Worm (Caenorhabditis elegans) whole organism, young adult: ENCODE measurements around the gene ZC443.7.

ENCODE experiments used
- B0035.1 ChIP-seq: sonication (generic microtip); optimal IDR thresholded peaks from 2 replicates; lab custom pipeline; 2016; ENCODE audit warnings: missing genetic modification characterization, mild to moderate bottlenecking, missing compliant biosample characterization, missing genotype, missing genetic modification reagents
- B0336.3 ChIP-seq: fragments of 200-800 bp; sonication (Bioruptor generic); IDR thresholded peaks from 2 replicates; pipeline ENCODE4 v1.3.6; 2022; ENCODE audit warnings: missing genetic modification characterization, missing compliant biosample characterization
- C06A6.2 ChIP-seq: fragments of 200-800 bp; sonication (Bioruptor generic); conservative IDR thresholded peaks from 2 replicates; pipeline ENCODE4 v1.3.6; 2022; ENCODE audit warnings: missing genetic modification characterization, missing compliant biosample characterization
- C17E4.6 ChIP-seq: fragments of 200-800 bp; sonication (Bioruptor generic); IDR thresholded peaks from 2 replicates; pipeline ENCODE4 v1.3.6; 2022; ENCODE audit warnings: missing genetic modification reagents, missing genetic modification characterization, missing compliant biosample characterization
- D2030.7 ChIP-seq: fragments of 200-800 bp; sonication (Bioruptor generic); IDR thresholded peaks from 2 replicates; pipeline ENCODE4 v1.3.6; 2022; ENCODE audit warnings: missing genetic modification reagents, missing genetic modification characterization, missing compliant biosample characterization
- F22D6.2 ChIP-seq: sonication (generic microtip); optimal IDR thresholded peaks from 2 replicates; lab custom pipeline; 2016; ENCODE audit warnings: mild to moderate bottlenecking, missing genetic modification characterization, missing compliant biosample characterization
- F55B11.4 ChIP-seq: sonication (generic microtip); optimal IDR thresholded peaks from 2 replicates; lab custom pipeline; 2016; ENCODE audit warnings: missing compliant biosample characterization, missing genetic modification characterization, borderline replicate concordance; ENCODE audit not compliant: insufficient read depth
- K12H6.12 ChIP-seq: fragments of 200-800 bp; sonication (Bioruptor generic); optimal IDR thresholded peaks from 2 replicates; lab custom pipeline; 2018; ENCODE audit warnings: mild to moderate bottlenecking, missing genetic modification characterization, missing compliant biosample characterization
- T07F8.4 ChIP-seq: sonication (generic microtip); optimal IDR thresholded peaks from 2 replicates; lab custom pipeline; 2016; ENCODE audit warnings: mild to moderate bottlenecking, missing genetic modification characterization, moderate library complexity, missing compliant biosample characterization
- T26A5.8 ChIP-seq: sonication (generic microtip); optimal IDR thresholded peaks from 2 replicates; lab custom pipeline; 2016; ENCODE audit warnings: missing genetic modification characterization, missing compliant biosample characterization
- akir-1 ChIP-seq: fragments of 200-800 bp; sonication (Bioruptor generic); optimal IDR thresholded peaks from 2 replicates; lab custom pipeline; 2018; ENCODE audit warnings: mild to moderate bottlenecking, missing genetic modification characterization, moderate library complexity, missing compliant biosample characterization
- atf-7 ChIP-seq: sonication (generic microtip); optimal IDR thresholded peaks from 2 replicates; lab custom pipeline; 2017; ENCODE audit warnings: mild to moderate bottlenecking, missing genetic modification characterization, missing compliant biosample characterization
- attf-3 ChIP-seq: fragments of 200-800 bp; sonication (Bioruptor generic); conservative IDR thresholded peaks from 2 replicates; pipeline ENCODE4 v1.3.6; 2022; ENCODE audit warnings: missing genetic modification reagents, missing genetic modification characterization, missing compliant biosample characterization
- attf-6 ChIP-seq: fragments of 200-800 bp; sonication (Bioruptor generic); IDR thresholded peaks from 2 replicates; pipeline ENCODE4 v1.3.6; 2022; ENCODE audit warnings: missing genetic modification reagents, missing genetic modification characterization, missing compliant biosample characterization
- bed-2 ChIP-seq: fragments of 200-800 bp; sonication (Bioruptor generic); IDR thresholded peaks from 2 replicates; pipeline ENCODE4 v1.3.6; 2022; ENCODE audit warnings: missing genetic modification reagents, missing genetic modification characterization, missing compliant biosample characterization
- ceh-58 ChIP-seq: fragments of 200-800 bp; sonication (Bioruptor generic); IDR thresholded peaks from 2 replicates; pipeline ENCODE4 v1.3.6; 2022; ENCODE audit warnings: missing genetic modification characterization, missing compliant biosample characterization
- dox-1 ChIP-seq: fragments of 200-800 bp; sonication (Bioruptor generic); IDR thresholded peaks from 2 replicates; pipeline ENCODE4 v1.3.6; 2022; ENCODE audit warnings: missing genetic modification reagents, missing genetic modification characterization, missing compliant biosample characterization
- ekl-4 ChIP-seq: fragments of 200-800 bp; sonication (Bioruptor generic); IDR thresholded peaks from 2 replicates; pipeline ENCODE4 v1.3.6; 2022; ENCODE audit warnings: missing genetic modification reagents, missing genetic modification characterization, missing compliant biosample characterization
- let-526 ChIP-seq: fragments of 200-800 bp; sonication (Bioruptor generic); IDR thresholded peaks from 2 replicates; pipeline ENCODE4 v1.3.6; 2022; ENCODE audit warnings: missing genetic modification reagents, missing genetic modification characterization, missing compliant biosample characterization
- let-607 ChIP-seq, 2 experiments: fragments of 200-800 bp in 1 of 2; sonication (Bioruptor generic) in 1 of 2; sonication (generic microtip) in 1 of 2; optimal IDR thresholded peaks; 2 replicates each; lab custom pipeline; 2016 to 2018; ENCODE audit warnings: mild to moderate bottlenecking in 2 of 2, missing compliant biosample characterization in 2 of 2, missing genetic modification characterization in 2 of 2, moderate library complexity in 2 of 2, missing genotype in 1 of 2
- lin-35 ChIP-seq, 3 experiments: fragments of 150-350 bp in 2 of 3; sonication (generic microtip) in 1 of 3; optimal IDR thresholded peaks; 2 replicates each; lab custom pipeline; 2014 to 2018; ENCODE audit warnings: missing biosample characterization in 3 of 3, missing genetic modification characterization in 3 of 3, missing genetic modification reagents in 3 of 3
- lin-40 ChIP-seq: sonication (generic microtip); optimal IDR thresholded peaks from 2 replicates; lab custom pipeline; 2016; ENCODE audit warnings: missing genetic modification characterization, mild to moderate bottlenecking, missing compliant biosample characterization, missing genotype, missing genetic modification reagents
- lir-1 ChIP-seq: fragments of 200-800 bp; sonication (Bioruptor generic); conservative IDR thresholded peaks from 2 replicates; pipeline ENCODE4 v1.3.6; 2022; ENCODE audit warnings: missing genetic modification reagents, missing genetic modification characterization, missing compliant biosample characterization
- mcd-1 ChIP-seq: fragments of 200-800 bp; sonication (Bioruptor generic); IDR thresholded peaks from 2 replicates; pipeline ENCODE4 v1.3.6; 2022; ENCODE audit warnings: missing genetic modification reagents, missing genetic modification characterization, missing compliant biosample characterization
- nhr-80 ChIP-seq: sonication (generic microtip); optimal IDR thresholded peaks from 2 replicates; lab custom pipeline; 2016; ENCODE audit warnings: missing genetic modification characterization, missing compliant biosample characterization
- pbrm-1 ChIP-seq: fragments of 200-800 bp; sonication (Bioruptor generic); IDR thresholded peaks from 2 replicates; pipeline ENCODE4 v1.3.6; 2022; ENCODE audit warnings: missing genetic modification reagents, missing genetic modification characterization, missing compliant biosample characterization
- rpc-1 ChIP-seq, 2 experiments: fragments of 150-350 bp in 1 of 2; sonication (generic microtip) in 1 of 2; optimal IDR thresholded peaks; 2 replicates each; lab custom pipeline; 2014 to 2018; ENCODE audit warnings: missing biosample characterization in 1 of 2, missing genetic modification characterization in 1 of 2, missing genetic modification reagents in 1 of 2, missing genotype in 1 of 2
- sdz-38 ChIP-seq: sonication (generic microtip); optimal IDR thresholded peaks from 2 replicates; lab custom pipeline; 2016; ENCODE audit warnings: missing genotype, missing genetic modification characterization, missing compliant biosample characterization
- snpc-4 ChIP-seq, 5 experiments: fragments of 150-350 bp in 1 of 5; sonication (generic microtip) in 4 of 5; optimal IDR thresholded peaks; 2 replicates each; lab custom pipeline; 2014 to 2018; ENCODE audit warnings: missing genetic modification characterization in 5 of 5, missing biosample characterization in 3 of 5, antibody characterized with exemption in 2 of 5, mild to moderate bottlenecking in 2 of 5, missing compliant biosample characterization in 2 of 5, missing genotype in 2 of 5, moderate library complexity in 2 of 5, missing genetic modification reagents in 1 of 5
- ztf-25 ChIP-seq: fragments of 200-800 bp; sonication (Bioruptor generic); IDR thresholded peaks from 2 replicates; pipeline ENCODE4 v1.3.6; 2022; ENCODE audit warnings: missing genetic modification reagents, missing genetic modification characterization, missing compliant biosample characterization
- ztf-28 ChIP-seq: fragments of 200-800 bp; sonication (Bioruptor generic); IDR thresholded peaks from 2 replicates; pipeline ENCODE4 v1.3.6; 2022; ENCODE audit warnings: missing genetic modification reagents, missing genetic modification characterization, missing compliant biosample characterization

Gene ZC443.7

ce11 chrV:12788451-12788850 lies 17.8 kb upstream of the ZC443.7 start, which contains the start of gene srbc-44:
Gene srbc-44, minus strand, starts transcription at chrV:12788551.
- TF ChIP-seq lir-1 (GFP tag; lab: Robert Waterston, UW), result no peak
- TF ChIP-seq D2030.7 (GFP tag; lab: Robert Waterston, UW), result no peak
- no peak for TF ChIP-seq attf-6 (GFP tag; lab: Robert Waterston, UW)
- no peak for TF ChIP-seq dox-1 (GFP tag; lab: Robert Waterston, UW)
- TF ChIP-seq F55B11.4 (tag; lab: Kevin White, UChicago), result no peak
- TF ChIP-seq B0336.3, result no peak
- TF ChIP-seq, all 124 proteins: peak for 0

- no peak for TF ChIP-seq D2030.7 (GFP tag; lab: Robert Waterston, UW)
- TF ChIP-seq rpc-1 (optimal IDR thresholded peaks at IDR 0.05; lab: Kevin White, UChicago), result no peak
- TF ChIP-seq rpc-1 (tag; optimal IDR thresholded peaks at IDR 0.05; lab: Kevin White, UChicago), result no peak
- TF ChIP-seq ztf-28 (GFP tag; lab: Robert Waterston, UW), result no peak
- TF ChIP-seq pbrm-1 (GFP tag; lab: Robert Waterston, UW), result no peak
- no peak for TF ChIP-seq attf-3 (GFP tag; lab: Robert Waterston, UW)
- TF ChIP-seq let-526 (GFP tag; lab: Robert Waterston, UW), result no peak
- no peak for TF ChIP-seq T07F8.4 (tag; lab: Kevin White, UChicago)
- no peak for TF ChIP-seq bed-2
Measured at ce11 chrV:12790188-12790587, 16.1 kb upstream of the ZC443.7 start, which contains the start of gene srbc-43. Gene srbc-43, minus strand, starts transcription at chrV:12790518.

ce11 chrV:12792752-12793151 lies 13.5 kb upstream of the ZC443.7 start, which contains the start of gene ugt-5:
Gene ugt-5, minus strand, starts transcription at chrV:12792965.
- TF ChIP-seq T26A5.8 (tag; lab: Kevin White, UChicago) (no peak), nhr-80 (peak; percentile 22)
- TF ChIP-seq, all 124 proteins: peak for 1

- peak; percentile 62 for TF ChIP-seq nhr-80
- TF ChIP-seq ztf-25, result no peak
- no peak for TF ChIP-seq C06A6.2
- TF ChIP-seq T07F8.4 (tag; lab: Kevin White, UChicago), result no peak
Measured at ce11 chrV:12795196-12795595, 11.1 kb upstream of the ZC443.7 start, which contains the start of gene ugt-4. Gene ugt-4, minus strand, starts transcription at chrV:12795336.

- TF ChIP-seq mcd-1 (GFP tag; lab: Robert Waterston, UW), result no peak
- TF ChIP-seq ekl-4 (GFP tag; lab: Robert Waterston, UW), result no peak
- TF ChIP-seq lin-40, result no peak
- TF ChIP-seq K12H6.12 (tag; lab: Kevin White, UChicago), result no peak
- TF ChIP-seq let-526 (GFP tag; lab: Robert Waterston, UW), result no peak
- TF ChIP-seq F22D6.2 (tag; lab: Kevin White, UChicago), result no peak
- no peak for TF ChIP-seq ceh-58
- TF ChIP-seq lin-35 (GFP tag; optimal IDR thresholded peaks at IDR 0.05; lab: Kevin White, UChicago), result no peak
- TF ChIP-seq C17E4.6 (GFP tag; lab: Robert Waterston, UW), result no peak
- TF ChIP-seq akir-1, result no peak
- TF ChIP-seq B0035.1 (tag; lab: Kevin White, UChicago), result no peak
Measured at ce11 chrV:12795927-12796326, 10.4 kb upstream of the ZC443.7 start.

ce11 chrV:12796908-12797490 lies 9.3 kb upstream of the ZC443.7 start:
- TF ChIP-seq nhr-80 (peak; percentile 86), sdz-38 (tag; lab: Kevin White, UChicago) (no peak), snpc-4 (GFP tag; optimal IDR thresholded peaks at IDR 0.05; lab: Kevin White, UChicago) (no peak), snpc-4 (tag; optimal IDR thresholded peaks at IDR 0.05; lab: Kevin White, UChicago) (no peak), let-607 (tag; optimal IDR thresholded peaks at IDR 0.05; lab: Kevin White, UChicago) (peak; percentile 62 to 80), atf-7 (tag; lab: Kevin White, UChicago) (peak; percentile 33)
- TF ChIP-seq, all 124 proteins: peak for 3
